Fruit fly (Drosophila melanogaster) whole organism: ENCODE data around the gene CG1492.

ENCODE experiments used
- CG8478 ChIP-seq: fragments of >200 bp; optimal IDR thresholded peaks from 2 replicates; lab custom pipeline; 2018; ENCODE audit warnings: inconsistent platforms
- Dll ChIP-seq: fragments of >200 bp; optimal IDR thresholded peaks from 2 replicates; lab custom pipeline; 2017
- EcR ChIP-seq, 2 experiments: fragments of >200 bp; optimal IDR thresholded peaks; 2 replicates each; lab custom pipeline; 2017; ENCODE audit warnings: missing biosample characterization in 2 of 2, missing genetic modification characterization in 2 of 2, missing genetic modification reagents in 2 of 2
- pan ChIP-seq: fragments of >200 bp; optimal IDR thresholded peaks from 2 replicates; lab custom pipeline; 2017
- psq ChIP-seq: fragments of >200 bp; optimal IDR thresholded peaks from 2 replicates; lab custom pipeline; 2017
- usp ChIP-seq: fragments of >200 bp; optimal IDR thresholded peaks from 2 replicates; lab custom pipeline; 2017; ENCODE audit warnings: missing biosample characterization, missing genetic modification characterization, mixed read lengths

The CG1492 gene

DNA sequence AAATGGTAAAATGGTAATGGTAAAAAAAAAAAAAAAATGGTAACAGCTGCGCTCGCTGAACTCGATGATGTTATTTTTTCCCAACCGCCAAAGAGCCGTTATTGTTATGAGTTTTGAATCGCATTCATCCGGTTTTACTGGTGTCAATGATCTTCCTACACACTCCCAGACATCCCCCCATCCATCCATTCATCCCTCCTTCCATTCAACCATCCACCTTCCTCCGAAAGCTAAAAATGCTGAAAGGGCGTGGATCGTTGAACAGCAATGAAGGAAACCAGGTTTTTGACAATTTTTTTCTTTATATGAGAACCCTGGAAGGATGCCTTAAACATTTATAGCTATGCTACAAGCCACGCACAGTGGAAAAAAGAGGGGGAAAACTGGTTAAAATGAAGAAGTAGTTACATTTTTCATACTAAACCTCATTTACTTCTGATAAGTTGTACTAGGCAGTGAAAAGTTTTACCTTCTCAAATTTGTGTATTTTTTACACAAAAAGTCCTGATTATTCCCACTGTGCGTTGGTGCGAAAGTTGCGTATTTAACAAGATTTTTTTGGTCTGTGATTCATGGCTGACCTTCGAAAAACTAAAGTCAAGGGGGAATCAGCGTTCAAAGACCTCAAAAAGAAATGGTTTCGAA, 11.9 kb downstream of the CG1492 start:
- TF ChIP-seq Dll (lab: Kevin White, UChicago) (no peak), EcR (GFP tag; optimal IDR thresholded peaks at IDR 0.05; lab: Kevin White, UChicago) (no peak), CG8478 (no peak), pan (lab: Kevin White, UChicago) (no peak), psq (lab: Kevin White, UChicago) (no peak), usp (GFP tag; lab: Kevin White, UChicago) (no peak)

DNA sequence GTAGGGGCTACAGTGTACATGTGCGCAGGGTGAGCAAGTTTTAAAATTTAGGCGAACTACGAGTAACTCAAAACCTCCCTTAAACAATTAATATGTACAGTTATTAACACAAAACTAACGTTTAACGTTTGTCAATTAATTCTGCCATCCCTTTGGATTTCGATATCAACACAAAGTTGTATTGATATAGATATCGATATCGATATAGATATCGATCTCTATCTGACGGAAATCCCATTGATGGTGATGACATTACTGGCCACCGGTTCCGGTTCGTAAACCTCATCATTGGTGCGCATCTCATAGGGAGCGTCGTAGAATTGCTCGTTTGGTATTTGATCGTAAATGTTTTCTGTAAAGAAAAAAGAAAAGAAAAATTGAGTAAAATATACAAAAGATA, 18.7 kb downstream of the CG1492 start:
- no peak for TF ChIP-seq pan (lab: Kevin White, UChicago)
- TF ChIP-seq Dll (lab: Kevin White, UChicago) = no peak
- no peak for TF ChIP-seq EcR (GFP tag; optimal IDR thresholded peaks at IDR 0.05; lab: Kevin White, UChicago)
- TF ChIP-seq psq (lab: Kevin White, UChicago) = no peak
- no peak for TF ChIP-seq CG8478
- no peak for TF ChIP-seq usp (GFP tag; lab: Kevin White, UChicago)

DNA sequence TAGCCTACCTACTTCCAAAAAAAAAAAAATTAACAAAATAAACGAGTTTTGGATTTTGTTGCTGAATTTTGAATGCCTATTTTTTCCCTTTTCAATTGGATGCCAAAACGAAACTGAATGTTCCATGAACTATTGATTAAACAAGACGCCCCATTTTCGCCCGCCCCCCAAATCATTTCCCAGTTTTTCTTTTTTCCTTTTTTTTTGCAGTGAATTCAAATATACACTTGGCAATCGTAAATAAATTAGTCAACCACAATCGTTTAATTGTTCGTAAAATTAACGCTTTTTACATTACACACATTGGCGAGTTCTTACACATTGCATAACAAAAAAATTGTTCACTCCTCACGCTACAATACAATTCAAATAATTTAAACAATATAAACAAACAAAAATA, 19.3 kb downstream of the CG1492 start, which contains the start of gene CG18130:
CG18130 (minus strand) TSS at position 101 of the 400 bp plus-strand sequence.
- TF ChIP-seq usp (GFP tag; lab: Kevin White, UChicago) (no peak), pan (lab: Kevin White, UChicago) (no peak), Dll (lab: Kevin White, UChicago) (no peak), psq (lab: Kevin White, UChicago) (no peak), EcR (GFP tag; optimal IDR thresholded peaks at IDR 0.05; lab: Kevin White, UChicago) (no peak), CG8478 (no peak)

DNA sequence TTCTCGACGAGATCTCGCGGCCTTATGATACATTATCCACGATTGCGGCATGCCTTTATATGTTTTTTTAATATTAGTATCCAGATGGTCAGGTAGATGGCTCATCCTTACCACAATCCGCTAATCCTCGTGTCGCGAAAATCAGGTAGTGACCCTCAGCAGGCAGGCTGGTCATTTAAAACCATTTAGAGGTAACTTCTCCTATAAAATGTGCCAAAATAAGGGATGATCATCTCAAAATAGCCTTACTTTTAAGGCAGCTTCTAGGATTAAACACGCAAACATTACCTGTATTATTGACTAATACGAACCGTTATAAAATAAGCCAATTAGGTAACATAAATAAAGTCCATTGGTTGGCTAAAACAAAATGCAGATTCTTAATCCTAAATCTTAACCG, 23.1 kb downstream of the CG1492 start, which contains the start of gene tsg:
tsg (minus strand) TSS at position 37 of the 400 bp plus-strand sequence.
- TF ChIP-seq psq (lab: Kevin White, UChicago) (no peak), usp (GFP tag; lab: Kevin White, UChicago) (no peak), CG8478 (no peak), pan (lab: Kevin White, UChicago) (no peak), EcR (GFP tag; optimal IDR thresholded peaks at IDR 0.05; lab: Kevin White, UChicago) (no peak), Dll (lab: Kevin White, UChicago) (no peak)

DNA sequence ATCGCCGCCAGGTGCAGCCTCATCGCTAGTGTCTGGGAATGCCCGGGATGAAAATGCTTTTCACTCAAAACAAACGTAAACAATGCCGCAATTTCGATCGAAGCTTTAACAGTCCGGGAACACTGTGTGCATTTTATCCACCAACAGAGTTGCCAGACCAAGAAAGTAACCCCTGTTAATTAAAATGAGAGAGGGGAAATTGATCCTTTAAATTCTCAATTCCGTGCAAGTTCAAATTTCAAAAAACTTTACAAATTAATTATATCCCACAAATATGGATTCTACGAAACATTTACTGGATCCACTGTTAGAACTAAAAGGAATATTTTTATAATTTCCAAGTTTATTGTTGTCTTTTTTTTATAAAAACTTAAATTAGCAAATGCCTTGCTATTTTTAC, 24.3 kb downstream of the CG1492 start, which contains the start of gene gd:
gd (minus strand) TSS at position 101 of the 400 bp plus-strand sequence.
- TF ChIP-seq pan (lab: Kevin White, UChicago) = no peak
- no peak for TF ChIP-seq CG8478
- no peak for TF ChIP-seq psq (lab: Kevin White, UChicago)
- no peak for TF ChIP-seq usp (GFP tag; lab: Kevin White, UChicago)
- TF ChIP-seq Dll (lab: Kevin White, UChicago) = no peak
- TF ChIP-seq EcR (GFP tag; optimal IDR thresholded peaks at IDR 0.05; lab: Kevin White, UChicago) = no peak

DNA sequence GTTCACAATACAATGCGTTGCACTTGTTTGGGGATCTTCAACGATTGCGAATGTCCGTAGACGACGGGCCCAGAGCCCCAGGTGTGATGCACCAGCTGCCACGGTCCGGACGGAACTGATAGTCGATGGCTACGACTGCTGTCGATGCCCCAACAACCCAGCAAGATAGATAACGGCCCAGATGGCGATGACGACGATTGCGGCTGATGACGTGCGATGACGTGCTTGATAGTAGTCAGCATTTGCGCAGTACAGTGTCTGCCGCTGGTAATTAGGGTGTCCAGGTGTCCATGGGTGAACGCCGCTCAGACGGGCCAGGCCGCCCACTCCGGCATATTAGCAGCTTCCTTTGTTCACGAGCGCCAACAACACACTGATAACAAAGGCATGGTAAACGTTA, 27.0 kb downstream of the CG1492 start, which contains the start of gene cac:
cac (minus strand) TSS at position 101 of the 400 bp plus-strand sequence.
- TF ChIP-seq Dll (lab: Kevin White, UChicago) (no peak), pan (lab: Kevin White, UChicago) (no peak), EcR (GFP tag; optimal IDR thresholded peaks at IDR 0.05; lab: Kevin White, UChicago) (no peak), psq (lab: Kevin White, UChicago) (no peak)

DNA sequence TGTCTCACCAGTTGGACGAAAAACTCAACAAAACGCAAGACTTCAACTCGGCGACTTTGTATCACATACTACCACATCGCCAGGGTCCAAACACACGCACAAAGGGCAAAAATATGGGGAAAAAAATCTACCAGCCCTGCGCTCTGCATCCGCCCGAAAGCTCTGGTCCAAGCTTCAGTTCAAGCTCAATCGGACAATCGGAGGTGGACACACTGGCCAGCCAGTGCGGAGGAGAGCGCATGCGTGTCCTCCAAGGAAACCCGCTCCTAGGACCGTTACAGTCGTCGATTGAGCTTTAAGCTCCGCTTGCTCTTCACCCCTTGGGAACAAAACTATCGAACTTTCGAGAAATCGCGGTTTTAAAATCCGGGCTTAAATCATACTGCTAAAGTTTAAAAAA, 28.2 kb downstream of the CG1492 start:
- TF ChIP-seq usp (GFP tag; lab: Kevin White, UChicago) = no peak
- no peak for TF ChIP-seq EcR (GFP tag; optimal IDR thresholded peaks at IDR 0.05; lab: Kevin White, UChicago)
- no peak for TF ChIP-seq psq (lab: Kevin White, UChicago)
- TF ChIP-seq pan (lab: Kevin White, UChicago) = no peak
- no peak for TF ChIP-seq CG8478
- TF ChIP-seq Dll (lab: Kevin White, UChicago) = no peak
